Worm (Caenorhabditis elegans) whole organism, L2 larva: ENCODE data around the gene tram-1.

ENCODE experiments used
- lsy-2 ChIP-seq, 2 experiments: fragments of 150-350 bp in 1 of 2; sonication (generic microtip) in 1 of 2; optimal IDR thresholded peaks; 2 replicates each; lab custom pipeline; 2014 to 2017; ENCODE audit warnings: missing biosample characterization in 2 of 2, missing genetic modification characterization in 2 of 2
- mdl-1 ChIP-seq, 2 experiments: fragments of 150-350 bp in 1 of 2; sonication (generic microtip) in 1 of 2; optimal IDR thresholded peaks; 2 replicates each; lab custom pipeline; 2017; ENCODE audit warnings: missing biosample characterization in 2 of 2, missing genetic modification characterization in 2 of 2
- nhr-12 ChIP-seq: fragments of 150-350 bp; optimal IDR thresholded peaks from 2 replicates; lab custom pipeline; 2014; ENCODE audit warnings: missing biosample characterization, missing genetic modification characterization
- snpc-4 ChIP-seq: fragments of 150-350 bp; optimal IDR thresholded peaks from 2 replicates; lab custom pipeline; 2014; ENCODE audit warnings: missing biosample characterization, missing genetic modification characterization
- unc-39 ChIP-seq: fragments of 150-350 bp; optimal IDR thresholded peaks from 2 replicates; lab custom pipeline; 2014; ENCODE audit warnings: missing biosample characterization, missing genetic modification characterization

DNA sequence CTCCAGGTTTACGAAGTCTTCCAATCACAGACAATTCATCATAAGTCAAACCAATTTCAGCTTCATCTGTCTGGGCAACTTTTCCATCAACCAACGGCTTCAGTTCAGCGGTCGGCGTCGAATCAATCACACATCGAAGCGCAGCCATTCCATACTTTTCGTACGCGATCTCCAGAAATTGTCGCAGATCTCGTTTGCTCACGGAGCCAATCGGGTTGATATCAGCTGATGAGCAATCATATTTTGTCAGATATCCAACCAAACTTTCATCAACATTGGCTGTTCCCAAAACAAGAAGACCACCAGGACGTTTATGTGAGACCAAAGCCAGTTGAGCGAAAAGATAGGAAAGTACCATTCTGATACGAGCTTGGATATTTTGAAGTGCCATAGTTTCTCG, 5.7 kb downstream of the tram-1 start:
- TF ChIP-seq nhr-12 (tag; lab: Kevin White, UChicago) (no peak), snpc-4 (tag; lab: Kevin White, UChicago) (no peak), mdl-1 (tag; optimal IDR thresholded peaks at IDR 0.05; lab: Kevin White, UChicago) (no peak), lsy-2 (tag; optimal IDR thresholded peaks at IDR 0.05; lab: Kevin White, UChicago) (no peak), unc-39 (tag; lab: Kevin White, UChicago) (no peak)
